Worm (Caenorhabditis elegans) whole organism, L4 larva: Measurements from ENCODE around the gene col-161.

Source experiments
- F49E8.2 ChIP-seq: sonication (generic microtip); optimal IDR thresholded peaks from 2 replicates; lab custom pipeline; 2016; ENCODE audit warnings: missing compliant biosample characterization, mild to moderate bottlenecking, missing genetic modification characterization, borderline replicate concordance
- Y105C5A.15 ChIP-seq: fragments of 200-800 bp; sonication (Bioruptor generic); IDR thresholded peaks from 2 replicates; pipeline ENCODE4 v1.3.6; 2022; ENCODE audit warnings: missing genetic modification characterization, missing compliant biosample characterization
- ama-1 ChIP-seq: fragments of 150-350 bp; optimal IDR thresholded peaks from 2 replicates; lab custom pipeline; 2014; ENCODE audit warnings: inconsistent platforms, mixed read lengths
- dpl-1 ChIP-seq: fragments of 150-350 bp; optimal IDR thresholded peaks from 2 replicates; lab custom pipeline; 2014; ENCODE audit warnings: missing biosample characterization, missing genetic modification reagents, missing genetic modification characterization
- hif-1 ChIP-seq, 2 experiments: sonication (generic microtip); optimal IDR thresholded peaks; 2 replicates each; lab custom pipeline; 2016 to 2017; ENCODE audit warnings: missing compliant biosample characterization in 2 of 2, missing genetic modification characterization in 2 of 2, missing genetic modification reagents in 2 of 2, missing genotype in 2 of 2, mild to moderate bottlenecking in 1 of 2
- hlh-11 ChIP-seq: fragments of 200-800 bp; sonication (Bioruptor generic); optimal IDR thresholded peaks from 2 replicates; lab custom pipeline; 2018; ENCODE audit warnings: mild to moderate bottlenecking, missing genetic modification characterization, missing compliant biosample characterization
- lin-1 ChIP-seq: fragments of 200-800 bp; sonication (Bioruptor generic); IDR thresholded peaks from 2 replicates; pipeline ENCODE4 v1.3.6; 2022; ENCODE audit warnings: missing genetic modification reagents, missing genetic modification characterization, missing compliant biosample characterization
- mxl-2 ChIP-seq: fragments of 200-800 bp; sonication (Bioruptor generic); conservative IDR thresholded peaks from 2 replicates; pipeline ENCODE4 v1.3.6; 2022; ENCODE audit warnings: missing genetic modification reagents, missing genetic modification characterization, missing compliant biosample characterization
- nhr-48 ChIP-seq: sonication (generic microtip); optimal IDR thresholded peaks from 2 replicates; lab custom pipeline; 2016; ENCODE audit warnings: mild to moderate bottlenecking, missing genetic modification characterization, missing compliant biosample characterization
- pha-4 ChIP-seq, 2 experiments: fragments of 150-350 bp in 1 of 2; fragments of 200-800 bp in 1 of 2; sonication (Bioruptor generic) in 1 of 2; IDR thresholded peaks in 1 of 2; optimal IDR thresholded peaks in 1 of 2; 2 replicates each; pipeline versions ENCODE4 v1.3.6 to Lab custom; 2014 to 2022; ENCODE audit warnings: missing genetic modification characterization in 2 of 2, missing genetic modification reagents in 2 of 2, missing biosample characterization in 1 of 2, missing compliant biosample characterization in 1 of 2
- pqm-1 ChIP-seq: sonication (generic microtip); optimal IDR thresholded peaks from 2 replicates; lab custom pipeline; 2017; ENCODE audit warnings: missing biosample characterization, missing genetic modification characterization
- snpc-4 ChIP-seq: fragments of 150-350 bp; optimal IDR thresholded peaks from 2 replicates; lab custom pipeline; 2014; ENCODE audit warnings: missing biosample characterization, missing genetic modification characterization
- unc-39 ChIP-seq: sonication (generic microtip); optimal IDR thresholded peaks from 2 replicates; lab custom pipeline; 2017; ENCODE audit warnings: missing biosample characterization, missing genetic modification characterization

DNA sequence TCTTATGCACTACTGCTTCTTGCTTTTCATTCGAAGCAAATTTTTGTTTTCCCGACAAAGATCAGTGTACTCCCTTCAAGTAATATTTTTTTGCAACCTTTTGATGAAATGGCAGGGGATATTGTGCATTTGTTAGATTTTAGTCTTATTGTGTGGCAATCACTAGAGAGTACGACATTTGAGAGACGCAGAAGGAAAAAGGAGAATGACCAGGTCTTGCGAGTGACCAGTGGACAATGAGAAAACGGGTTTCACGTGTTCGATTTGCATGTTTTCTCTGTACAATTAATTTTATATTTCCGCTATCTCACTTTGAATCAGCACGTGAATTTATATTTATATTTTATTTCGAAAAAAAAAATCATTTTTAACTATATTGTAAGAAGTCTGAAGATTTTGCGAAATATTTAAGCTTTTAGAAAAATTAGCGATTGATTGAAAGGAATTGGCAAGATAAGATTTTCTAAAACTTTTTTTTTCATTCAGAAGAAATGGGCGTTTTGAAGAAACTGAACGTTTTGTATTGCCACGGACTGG lies 18.1 kb upstream of the col-161 start, which contains the start of gene C50B6.9:
- TF ChIP-seq ama-1 (lab: Kevin White, UChicago) (no peak), pha-4 (GFP tag; IDR thresholded peaks at IDR 0.05; lab: Robert Waterston, UW) (no peak), pha-4 (tag; optimal IDR thresholded peaks at IDR 0.05; lab: Kevin White, UChicago) (no peak), snpc-4 (no peak), lin-1 (GFP tag; lab: Robert Waterston, UW) (no peak), dpl-1 (no peak), Y105C5A.15 (GFP tag; lab: Robert Waterston, UW) (no peak), unc-39 (tag; lab: Kevin White, UChicago) (no peak), hlh-11 (no peak), F49E8.2 (no peak), nhr-48 (no peak), mxl-2 (GFP tag; lab: Robert Waterston, UW) (no peak), pqm-1 (tag; lab: Kevin White, UChicago) (no peak), hif-1 (tag; optimal IDR thresholded peaks at IDR 0.05; lab: Kevin White, UChicago) (no peak)
